Fruit fly (Drosophila melanogaster) whole organism, prepupa: Measurements from ENCODE around the gene CG2217.

Experiments used
- Blimp-1 ChIP-seq: fragments of 200-800 bp; sonication (Bioruptor generic); optimal IDR thresholded peaks from 3 replicates; lab custom pipeline; 2017; ENCODE audit warnings: missing biosample characterization, missing genetic modification characterization, mild to moderate bottlenecking, moderate library complexity, missing genetic modification reagents
- CG6163 ChIP-seq: fragments of 200-800 bp; sonication (Bioruptor generic); IDR thresholded peaks from 3 replicates; pipeline ENCODE4 v1.3.6; 2022; ENCODE audit warnings: missing biosample characterization, missing genetic modification characterization
- Gug ChIP-seq: fragments of 200-800 bp; sonication (Bioruptor generic); IDR thresholded peaks from 2 replicates; pipeline ENCODE4 v1.3.6; 2022; ENCODE audit warnings: missing biosample characterization, missing genetic modification characterization
- OdsH ChIP-seq: fragments of 200-800 bp; sonication (Bioruptor generic); optimal IDR thresholded peaks from 3 replicates; lab custom pipeline; 2016; ENCODE audit warnings: missing biosample characterization, missing genetic modification characterization
- achi ChIP-seq: fragments of 200-800 bp; sonication (Bioruptor generic); optimal IDR thresholded peaks from 3 replicates; lab custom pipeline; 2016; ENCODE audit warnings: missing biosample characterization, missing genetic modification characterization
- salr ChIP-seq, 2 experiments: fragments of 200-800 bp; sonication (Bioruptor generic); optimal IDR thresholded peaks; 3 replicates each; lab custom pipeline; 2016 to 2018; ENCODE audit warnings: missing biosample characterization in 2 of 2, missing genetic modification characterization in 2 of 2, mild to moderate bottlenecking in 1 of 2

- TF ChIP-seq CG6163 (no peak), Gug (GFP tag; lab: Robert Waterston, UW) (no peak), salr (GFP tag; optimal IDR thresholded peaks at IDR 0.05; lab: Kevin White, UChicago) (no peak), Blimp-1 (GFP tag; lab: Kevin White, UChicago) (no peak), OdsH (GFP tag; lab: Kevin White, UChicago) (no peak), achi (GFP tag; lab: Kevin White, UChicago) (no peak)
These were observed 35.1 kb downstream of the CG2217 start, which contains the start of the genes Fer2LCH and Fer1HCH for dm6 chr3R:30387515-30388178.
